Fruit fly (Drosophila melanogaster): ENCODE measurements around the gene sn.
A peak's percentile ranks its signal among the peaks of the same experiment; 100 is the strongest.

sn gene

DNA sequence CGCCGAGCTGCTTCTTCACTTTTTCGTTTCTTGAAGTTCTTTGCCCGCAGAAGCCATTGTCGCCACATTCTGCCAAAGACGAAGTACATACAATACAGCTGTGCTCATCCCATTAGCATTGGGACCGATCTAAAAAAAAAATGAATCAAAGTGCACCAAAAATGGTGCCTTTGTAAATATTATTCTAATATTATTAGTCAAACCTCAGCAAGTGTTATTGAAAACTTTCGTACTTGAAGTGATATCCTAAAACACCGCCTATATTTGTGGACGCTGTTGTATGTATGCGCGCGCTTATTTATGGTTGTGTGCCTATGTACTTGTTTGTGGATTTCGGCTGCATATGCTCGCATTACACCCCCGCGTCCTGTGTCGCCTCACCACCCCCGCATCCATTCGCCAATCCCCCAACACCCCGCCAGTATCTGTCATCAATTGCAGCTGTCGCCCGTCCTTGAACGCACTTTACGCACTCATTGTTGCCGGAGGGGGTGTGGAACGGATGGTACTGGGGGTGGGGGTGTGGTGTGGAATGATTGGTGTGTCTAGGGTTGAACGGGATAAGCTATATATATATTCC, 8.6 kb downstream of the sn start (continued):
- TF ChIP-seq Hr4 (GFP tag; optimal IDR thresholded peaks at IDR 0.05) = peak; percentile 83
- TF ChIP-seq acj6 (GFP tag; optimal IDR thresholded peaks at IDR 0.05) = peak; percentile 89
- TF ChIP-seq CG10669 (GFP tag; optimal IDR thresholded peaks at IDR 0.05) = peak; percentile 93
- TF ChIP-seq salr (GFP tag; optimal IDR thresholded peaks at IDR 0.05) = peak; percentile 59 to 87
- TF ChIP-seq CG3919 (GFP tag; optimal IDR thresholded peaks at IDR 0.05) = peak; percentile 88
- TF ChIP-seq Met (GFP tag; optimal IDR thresholded peaks at IDR 0.05) = peak; percentile 90
- TF ChIP-seq fd59A (GFP tag; optimal IDR thresholded peaks at IDR 0.05) = peak; percentile 89
- peak; percentile 86 for TF ChIP-seq topi (GFP tag; optimal IDR thresholded peaks at IDR 0.05)
- peak; percentile 74 for TF ChIP-seq Ets21C (GFP tag; optimal IDR thresholded peaks at IDR 0.05)
- TF ChIP-seq Lpt (GFP tag; optimal IDR thresholded peaks at IDR 0.05) = peak; percentile 83
- TF ChIP-seq dsx (GFP tag; optimal IDR thresholded peaks at IDR 0.05; ENCODE audit: poor library complexity, severe bottlenecking) = peak; percentile 80
- TF ChIP-seq svp (GFP tag) = peak; percentile 93
- TF ChIP-seq CG6276 (GFP tag; optimal IDR thresholded peaks at IDR 0.05) = peak; percentile 81
- peak; percentile 88 for TF ChIP-seq esn (GFP tag; optimal IDR thresholded peaks at IDR 0.05)

DNA sequence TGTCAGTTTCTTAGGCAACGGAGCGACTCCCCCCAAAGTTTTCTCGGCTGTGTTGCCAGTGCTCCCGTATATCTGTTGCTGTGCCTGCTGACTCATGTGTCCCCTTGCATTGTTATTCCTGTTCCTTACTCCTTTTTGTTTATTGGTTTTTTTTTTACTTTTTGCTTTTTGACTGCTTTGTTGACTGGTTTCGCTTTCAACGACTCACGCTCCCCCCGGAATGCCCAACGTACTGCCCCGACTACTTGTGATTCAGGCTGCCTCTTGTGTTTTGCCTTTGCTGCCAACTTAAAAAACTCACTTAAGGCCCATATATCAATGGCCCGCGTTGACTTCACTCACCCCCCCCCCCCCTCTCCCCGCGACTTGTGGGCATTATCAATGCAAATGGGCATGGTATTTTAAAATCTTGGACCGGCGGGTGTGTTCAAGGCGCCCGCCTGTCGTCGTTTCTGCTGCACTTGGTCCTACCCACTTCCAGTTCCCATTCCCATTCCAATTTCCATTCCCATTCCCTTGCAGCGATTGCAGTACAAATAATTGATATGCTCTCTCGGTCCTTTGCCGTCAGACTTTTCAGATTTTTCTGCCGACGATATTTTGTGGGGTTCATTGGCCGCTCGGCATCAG, 9.6 kb downstream of the sn start:
- no peak for TF ChIP-seq CG8119 (GFP tag; IDR thresholded peaks at IDR 0.05)
- peak; percentile 37 for TF ChIP-seq spab (GFP tag; optimal IDR thresholded peaks at IDR 0.05)
- TF ChIP-seq ss (GFP tag; optimal IDR thresholded peaks at IDR 0.05) = peak; percentile 74 to 79
- TF ChIP-seq net (GFP tag; optimal IDR thresholded peaks at IDR 0.05) = no peak
- TF ChIP-seq Smox (GFP tag; optimal IDR thresholded peaks at IDR 0.05) = no peak
- no peak for TF ChIP-seq Hr39 (GFP tag; optimal IDR thresholded peaks at IDR 0.05)
- no peak for TF ChIP-seq CG7368 (GFP tag; optimal IDR thresholded peaks at IDR 0.05)
- TF ChIP-seq Gug (GFP tag; IDR thresholded peaks at IDR 0.05) = no peak
- TF ChIP-seq CG11762 (GFP tag; optimal IDR thresholded peaks at IDR 0.05; ENCODE audit: insufficient read depth) = no peak
- peak; percentile 78 for TF ChIP-seq CG9139 (GFP tag; optimal IDR thresholded peaks at IDR 0.05)
- no peak for TF ChIP-seq fd59A (GFP tag; optimal IDR thresholded peaks at IDR 0.05)
- no peak for TF ChIP-seq salr (GFP tag; optimal IDR thresholded peaks at IDR 0.05)
- TF ChIP-seq Hr4 (GFP tag; optimal IDR thresholded peaks at IDR 0.05) = no peak
- TF ChIP-seq CG6854 (GFP tag; optimal IDR thresholded peaks at IDR 0.05) = no peak
- TF ChIP-seq CG10631 (GFP tag; optimal IDR thresholded peaks at IDR 0.05) = no peak
- no peak for TF ChIP-seq CG4318 (GFP tag; optimal IDR thresholded peaks at IDR 0.05)
- no peak for TF ChIP-seq CG15336 (GFP tag; IDR thresholded peaks at IDR 0.05)
- TF ChIP-seq Blimp-1 (GFP tag; optimal IDR thresholded peaks at IDR 0.05) = peak; percentile 95
- TF ChIP-seq CG3919 (GFP tag; optimal IDR thresholded peaks at IDR 0.05) = no peak
- TF ChIP-seq Met (GFP tag; optimal IDR thresholded peaks at IDR 0.05) = no peak
- no peak for TF ChIP-seq CG32006 (GFP tag; optimal IDR thresholded peaks at IDR 0.05)
- TF ChIP-seq CG31627 (GFP tag; optimal IDR thresholded peaks at IDR 0.05) = no peak
- peak; percentile 17 for TF ChIP-seq Lpt (GFP tag; optimal IDR thresholded peaks at IDR 0.05)
- no peak for TF ChIP-seq pdm3 (GFP tag; optimal IDR thresholded peaks at IDR 0.05)
- no peak for TF ChIP-seq svp (GFP tag)
- TF ChIP-seq CG6808 (GFP tag; optimal IDR thresholded peaks at IDR 0.05) = peak; percentile 76
- peak; percentile 68 for TF ChIP-seq Eip78C (GFP tag)
- no peak for TF ChIP-seq fd85E (GFP tag; optimal IDR thresholded peaks at IDR 0.05)
- TF ChIP-seq CG8319 (GFP tag; optimal IDR thresholded peaks at IDR 0.05) = no peak
- no peak for TF ChIP-seq OdsH (GFP tag; optimal IDR thresholded peaks at IDR 0.05)
- no peak for TF ChIP-seq CG8632 (GFP tag; optimal IDR thresholded peaks at IDR 0.05)
- TF ChIP-seq CG1621 (tag; optimal IDR thresholded peaks at IDR 0.05) = peak; percentile 42
- TF ChIP-seq CG6792 (GFP tag; optimal IDR thresholded peaks at IDR 0.05) = no peak
- TF ChIP-seq esn (GFP tag; optimal IDR thresholded peaks at IDR 0.05) = no peak
- TF ChIP-seq dsx (GFP tag; optimal IDR thresholded peaks at IDR 0.05; ENCODE audit: poor library complexity, severe bottlenecking) = peak; percentile 40
- no peak for TF ChIP-seq CG11902 (GFP tag; optimal IDR thresholded peaks at IDR 0.05)
- TF ChIP-seq Ets21C (GFP tag; optimal IDR thresholded peaks at IDR 0.05) = no peak
- TF ChIP-seq Hr38 (GFP tag; optimal IDR thresholded peaks at IDR 0.05) = no peak
- no peak for TF ChIP-seq CG34406 (GFP tag; optimal IDR thresholded peaks at IDR 0.05)
- peak; percentile 17 for TF ChIP-seq Ets96B (tag; optimal IDR thresholded peaks at IDR 0.05)
- TF ChIP-seq CG6276 (GFP tag; optimal IDR thresholded peaks at IDR 0.05) = no peak
- no peak for TF ChIP-seq fkh (GFP tag; optimal IDR thresholded peaks at IDR 0.05)
- no peak for TF ChIP-seq eg (GFP tag; IDR thresholded peaks at IDR 0.05)
- TF ChIP-seq Sox102F (GFP tag; optimal IDR thresholded peaks at IDR 0.05) = peak; percentile 29
